Worm (Caenorhabditis elegans) whole organism, L1 larva: ENCODE measurements around the gene pah-1.
A peak's percentile ranks its signal among the peaks of the same experiment; 100 is the strongest.

Experiments used
- C04F5.9 ChIP-seq: sonication (generic microtip); optimal IDR thresholded peaks from 2 replicates; lab custom pipeline; 2016; ENCODE audit warnings: missing genetic modification characterization, missing compliant biosample characterization
- C16A3.4 ChIP-seq: fragments of 150-350 bp; optimal IDR thresholded peaks from 2 replicates; lab custom pipeline; 2014; ENCODE audit warnings: missing biosample characterization, missing genetic modification characterization
- Y116A8C.19 ChIP-seq: sonication (generic microtip); optimal IDR thresholded peaks from 2 replicates; lab custom pipeline; 2016; ENCODE audit warnings: missing compliant biosample characterization, missing genetic modification characterization, borderline replicate concordance
- aha-1 ChIP-seq: fragments of 150-350 bp; optimal IDR thresholded peaks from 2 replicates; lab custom pipeline; 2014; ENCODE audit warnings: missing biosample characterization, missing genetic modification characterization
- alr-1 ChIP-seq: fragments of 200-800 bp; sonication (Bioruptor generic); optimal IDR thresholded peaks from 2 replicates; lab custom pipeline; 2018; ENCODE audit warnings: borderline replicate concordance, mild to moderate bottlenecking, missing genetic modification characterization, missing compliant biosample characterization
- ama-1 ChIP-seq: fragments of 150-350 bp; optimal IDR thresholded peaks from 2 replicates; lab custom pipeline; 2014
- ceh-63 ChIP-seq: fragments of 200-800 bp; sonication (Bioruptor generic); optimal IDR thresholded peaks from 2 replicates; lab custom pipeline; 2018; ENCODE audit warnings: mild to moderate bottlenecking, missing genetic modification characterization, missing compliant biosample characterization
- ceh-8 ChIP-seq: fragments of 200-800 bp; sonication (Bioruptor generic); optimal IDR thresholded peaks from 2 replicates; lab custom pipeline; 2018; ENCODE audit warnings: mild to moderate bottlenecking, missing genetic modification characterization, moderate library complexity, missing compliant biosample characterization
- ceh-82 ChIP-seq, 3 experiments: fragments of 150-350 bp in 1 of 3; sonication (generic microtip) in 2 of 3; optimal IDR thresholded peaks; 2 replicates each; lab custom pipeline; 2014 to 2017; ENCODE audit warnings: missing biosample characterization in 3 of 3, missing genetic modification characterization in 3 of 3
- ceh-90 ChIP-seq: sonication (generic microtip); optimal IDR thresholded peaks from 2 replicates; lab custom pipeline; 2016; ENCODE audit warnings: missing genetic modification characterization, missing compliant biosample characterization
- ces-1 ChIP-seq: fragments of 150-350 bp; optimal IDR thresholded peaks from 2 replicates; lab custom pipeline; 2014; ENCODE audit warnings: missing biosample characterization, missing genetic modification reagents, missing genetic modification characterization
- dpl-1 ChIP-seq, 3 experiments: fragments of 150-350 bp in 2 of 3; sonication (generic microtip) in 1 of 3; optimal IDR thresholded peaks; 2 replicates each; lab custom pipeline; 2014 to 2017; ENCODE audit warnings: missing biosample characterization in 3 of 3, missing genetic modification characterization in 3 of 3, missing genetic modification reagents in 3 of 3
- dsc-1 ChIP-seq: sonication (generic microtip); optimal IDR thresholded peaks from 2 replicates; lab custom pipeline; 2016; ENCODE audit warnings: mild to moderate bottlenecking, missing genetic modification characterization, missing compliant biosample characterization
- efl-1 ChIP-seq, 4 experiments: fragments of 150-350 bp; optimal IDR thresholded peaks in 3 of 4; peaks in 1 of 4; 1 replicate in 1 of 4; 2 replicates in 3 of 4; lab custom pipeline; 2014; ENCODE audit warnings: missing biosample characterization in 2 of 4, missing genetic modification characterization in 2 of 4, missing genetic modification reagents in 2 of 4
- efl-3 ChIP-seq: fragments of 200-800 bp; sonication (Bioruptor generic); optimal IDR thresholded peaks from 2 replicates; lab custom pipeline; 2018; ENCODE audit warnings: mild to moderate bottlenecking, missing genetic modification characterization, missing compliant biosample characterization
- egl-13 ChIP-seq: sonication (generic microtip); optimal IDR thresholded peaks from 2 replicates; lab custom pipeline; 2016; ENCODE audit warnings: missing genotype, missing genetic modification reagents, missing genetic modification characterization, missing compliant biosample characterization
- elt-2 ChIP-seq: sonication (generic microtip); optimal IDR thresholded peaks from 2 replicates; lab custom pipeline; 2016; ENCODE audit warnings: missing genetic modification characterization, mild to moderate bottlenecking, inconsistent platforms, missing compliant biosample characterization, missing genetic modification reagents
- fkh-10 ChIP-seq: sonication (generic microtip); optimal IDR thresholded peaks from 2 replicates; lab custom pipeline; 2017; ENCODE audit warnings: missing biosample characterization, missing genetic modification reagents, missing genetic modification characterization
- fkh-8 ChIP-seq: sonication (generic microtip); optimal IDR thresholded peaks from 2 replicates; lab custom pipeline; 2016; ENCODE audit warnings: mild to moderate bottlenecking, missing genetic modification characterization, missing compliant biosample characterization
- grh-1 ChIP-seq: fragments of 200-800 bp; sonication (Bioruptor generic); IDR thresholded peaks from 2 replicates; pipeline ENCODE4 v1.3.6; 2022; ENCODE audit warnings: missing genetic modification reagents, missing genetic modification characterization, missing compliant biosample characterization
- hlh-4 ChIP-seq: sonication (generic microtip); optimal IDR thresholded peaks from 2 replicates; lab custom pipeline; 2016; ENCODE audit warnings: mild to moderate bottlenecking, missing genetic modification characterization, missing compliant biosample characterization
- hpl-2 ChIP-seq: fragments of 150-350 bp; optimal IDR thresholded peaks from 2 replicates; lab custom pipeline; 2014; ENCODE audit warnings: missing biosample characterization, missing genetic modification reagents, missing genetic modification characterization
- irx-1 ChIP-seq: sonication (generic microtip); optimal IDR thresholded peaks from 2 replicates; lab custom pipeline; 2016; ENCODE audit warnings: missing genetic modification characterization, missing compliant biosample characterization
- isw-1 ChIP-seq: fragments of 200-800 bp; sonication (Bioruptor generic); IDR thresholded peaks from 2 replicates; pipeline ENCODE4 v1.3.6; 2022; ENCODE audit warnings: missing genetic modification characterization, missing compliant biosample characterization
- jun-1 ChIP-seq: fragments of 150-350 bp; optimal IDR thresholded peaks from 2 replicates; lab custom pipeline; 2014; ENCODE audit warnings: missing biosample characterization, missing genetic modification reagents, missing genetic modification characterization
- lin-13 ChIP-seq: fragments of 150-350 bp; optimal IDR thresholded peaks from 2 replicates; lab custom pipeline; 2014; ENCODE audit warnings: missing biosample characterization, missing genetic modification reagents, missing genetic modification characterization
- lin-15B ChIP-seq: fragments of 150-350 bp; sonication (generic microtip); optimal IDR thresholded peaks from 3 replicates; lab custom pipeline; 2014; ENCODE audit warnings: missing biosample characterization, missing genetic modification characterization
- lin-35 ChIP-seq, 2 experiments: fragments of 150-350 bp; optimal IDR thresholded peaks; 2 replicates each; lab custom pipeline; 2014; ENCODE audit warnings: missing biosample characterization in 2 of 2, missing genetic modification characterization in 2 of 2, missing genetic modification reagents in 2 of 2
- lsy-2 ChIP-seq, 2 experiments: fragments of 150-350 bp; optimal IDR thresholded peaks; 2 replicates each; lab custom pipeline; 2014; ENCODE audit warnings: missing biosample characterization in 2 of 2, missing genetic modification characterization in 2 of 2
- mef-2 ChIP-seq: fragments of 150-350 bp; optimal IDR thresholded peaks from 2 replicates; lab custom pipeline; 2014; ENCODE audit warnings: missing biosample characterization, missing genetic modification characterization
- nhr-12 ChIP-seq: sonication (generic microtip); optimal IDR thresholded peaks from 2 replicates; lab custom pipeline; 2017; ENCODE audit warnings: missing biosample characterization, missing genetic modification characterization
- nhr-19 ChIP-seq: fragments of 200-800 bp; sonication (Bioruptor generic); conservative IDR thresholded peaks from 2 replicates; pipeline ENCODE4 v1.3.6; 2022; ENCODE audit warnings: missing genetic modification characterization, missing compliant biosample characterization
- nhr-20 ChIP-seq: sonication (generic microtip); optimal IDR thresholded peaks from 2 replicates; lab custom pipeline; 2016; ENCODE audit warnings: mild to moderate bottlenecking, missing genetic modification characterization, missing compliant biosample characterization
- nhr-28 ChIP-seq: fragments of 150-350 bp; optimal IDR thresholded peaks from 2 replicates; lab custom pipeline; 2014; ENCODE audit warnings: missing biosample characterization, missing genetic modification characterization
- nhr-47 ChIP-seq: sonication (generic microtip); optimal IDR thresholded peaks from 2 replicates; lab custom pipeline; 2016; ENCODE audit warnings: mild to moderate bottlenecking, missing genetic modification characterization, moderate library complexity, missing compliant biosample characterization
- nhr-71 ChIP-seq: sonication (generic microtip); optimal IDR thresholded peaks from 2 replicates; lab custom pipeline; 2016; ENCODE audit warnings: mild to moderate bottlenecking, missing genetic modification characterization, moderate library complexity, missing compliant biosample characterization
- nhr-76 ChIP-seq: sonication (generic microtip); optimal IDR thresholded peaks from 2 replicates; lab custom pipeline; 2017; ENCODE audit warnings: missing biosample characterization, missing genetic modification characterization
- nhr-77 ChIP-seq: fragments of 150-350 bp; optimal IDR thresholded peaks from 2 replicates; lab custom pipeline; 2014; ENCODE audit warnings: missing biosample characterization, missing genetic modification characterization
- nhr-90 ChIP-seq: sonication (generic microtip); optimal IDR thresholded peaks from 2 replicates; lab custom pipeline; 2016; ENCODE audit warnings: mild to moderate bottlenecking, missing genetic modification characterization, missing compliant biosample characterization; ENCODE audit not compliant: poor library complexity
- pax-3 ChIP-seq: fragments of 200-800 bp; sonication (Bioruptor generic); optimal IDR thresholded peaks from 2 replicates; lab custom pipeline; 2018; ENCODE audit warnings: mild to moderate bottlenecking, missing genetic modification characterization, moderate library complexity, missing compliant biosample characterization
- skn-1 ChIP-seq: fragments of 150-350 bp; optimal IDR thresholded peaks from 2 replicates; lab custom pipeline; 2014; ENCODE audit warnings: missing biosample characterization, missing genetic modification characterization
- snu-23 ChIP-seq: sonication (generic microtip); optimal IDR thresholded peaks from 2 replicates; lab custom pipeline; 2016; ENCODE audit warnings: missing genetic modification characterization, missing compliant biosample characterization
- sptf-1 ChIP-seq: fragments of 150-350 bp; optimal IDR thresholded peaks from 2 replicates; lab custom pipeline; 2014; ENCODE audit warnings: missing biosample characterization, missing genetic modification characterization
- tbx-2 ChIP-seq: sonication (generic microtip); optimal IDR thresholded peaks from 2 replicates; lab custom pipeline; 2016; ENCODE audit warnings: missing genetic modification characterization, missing compliant biosample characterization
- tlp-1 ChIP-seq: fragments of 150-350 bp; optimal IDR thresholded peaks from 2 replicates; lab custom pipeline; 2014; ENCODE audit warnings: missing biosample characterization, missing genetic modification characterization
- unc-130 ChIP-seq: fragments of 150-350 bp; optimal IDR thresholded peaks from 2 replicates; lab custom pipeline; 2017; ENCODE audit warnings: missing biosample characterization, missing genetic modification characterization, inconsistent platforms
- unc-30 ChIP-seq: sonication (generic microtip); optimal IDR thresholded peaks from 2 replicates; lab custom pipeline; 2017; ENCODE audit warnings: missing biosample characterization, missing genetic modification characterization
- xbp-1 ChIP-seq: sonication (generic microtip); optimal IDR thresholded peaks from 2 replicates; lab custom pipeline; 2016; ENCODE audit warnings: missing genetic modification characterization, missing compliant biosample characterization
- zag-1 ChIP-seq: fragments of 150-350 bp; optimal IDR thresholded peaks from 2 replicates; lab custom pipeline; 2014; ENCODE audit warnings: missing biosample characterization, missing genetic modification characterization
- zip-4 ChIP-seq: fragments of 200-800 bp; sonication (Bioruptor generic); optimal IDR thresholded peaks from 2 replicates; lab custom pipeline; 2018; ENCODE audit warnings: mild to moderate bottlenecking, missing genetic modification characterization, moderate library complexity, missing compliant biosample characterization
- ztf-11 ChIP-seq, 2 experiments: sonication (generic microtip); optimal IDR thresholded peaks; 2 replicates each; lab custom pipeline; 2016 to 2017; ENCODE audit warnings: missing genetic modification characterization in 2 of 2, missing biosample characterization in 1 of 2, missing compliant biosample characterization in 1 of 2
- ztf-4 ChIP-seq: fragments of 150-350 bp; optimal IDR thresholded peaks from 2 replicates; lab custom pipeline; 2014; ENCODE audit warnings: missing biosample characterization, missing genetic modification characterization

pah-1 gene

DNA sequence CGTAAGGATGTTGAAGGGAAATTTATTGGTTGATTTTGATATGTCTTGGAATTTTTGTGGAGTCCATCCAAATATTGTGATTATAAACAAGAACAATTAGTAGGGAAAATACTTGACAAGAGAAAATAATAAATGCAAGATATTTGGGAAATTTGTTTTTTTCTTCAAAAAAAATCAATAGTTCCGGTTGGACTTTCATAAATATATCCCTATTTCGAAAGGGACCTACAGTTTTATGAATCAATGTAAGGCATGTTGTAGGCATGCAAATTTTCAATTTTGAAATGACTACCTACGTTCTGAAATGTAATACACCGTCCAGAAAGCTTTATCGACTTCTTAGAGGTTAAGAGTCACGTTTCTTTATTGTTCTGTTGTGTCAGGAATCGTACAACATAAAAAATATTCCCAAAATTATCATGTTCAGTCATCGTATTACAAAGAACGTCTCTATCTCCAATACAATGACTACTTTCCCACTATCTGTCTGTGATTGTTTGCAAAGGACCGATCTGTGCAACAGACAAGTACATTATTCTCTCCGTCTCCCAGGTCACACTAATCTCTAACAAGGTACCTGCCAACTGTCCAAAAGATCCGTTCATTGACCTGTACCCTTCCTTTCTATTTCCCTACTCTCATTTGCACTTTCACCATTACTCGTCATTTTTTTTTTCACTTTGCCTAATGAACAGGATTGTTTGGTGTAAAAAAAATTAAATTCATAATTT is 23.2 kb upstream of the pah-1 start, which contains the start of gene F07H5.13 (continued):
- TF ChIP-seq aha-1 (tag; lab: Kevin White, UChicago) (no peak), jun-1 (no peak), ama-1 (lab: Kevin White, UChicago) (peak; percentile 88), snu-23 (no peak), dpl-1 (GFP tag; optimal IDR thresholded peaks at IDR 0.05; lab: Kevin White, UChicago) (no peak), irx-1 (peak; percentile 2), pax-3 (tag; lab: Kevin White, UChicago) (no peak), lin-13 (GFP tag; lab: Kevin White, UChicago) (peak; percentile 19), efl-1 (optimal IDR thresholded peaks at IDR 0.05; lab: Kevin White, UChicago) (no peak), efl-1 (GFP tag; optimal IDR thresholded peaks at IDR 0.05 in 1 of 2; lab: Kevin White, UChicago) (peak in 1 of 2 experiments; percentile 92), unc-130 (tag; lab: Kevin White, UChicago) (no peak), nhr-12 (tag; lab: Kevin White, UChicago) (no peak), egl-13 (tag; lab: Kevin White, UChicago) (no peak), lsy-2 (tag; optimal IDR thresholded peaks at IDR 0.05; lab: Kevin White, UChicago) (peak; percentile 35 to 38), tbx-2 (tag; lab: Kevin White, UChicago) (no peak), fkh-10 (GFP tag; lab: Kevin White, UChicago) (no peak), ces-1 (no peak), elt-2 (peak; percentile 42), ztf-11 (tag; optimal IDR thresholded peaks at IDR 0.05; lab: Kevin White, UChicago) (peak in 1 of 2 experiments; percentile 17), Y116A8C.19 (no peak), hpl-2 (GFP tag; lab: Kevin White, UChicago) (no peak), nhr-90 (tag; lab: Kevin White, UChicago) (peak; percentile 65), C04F5.9 (no peak), C16A3.4 (peak; percentile 8), lin-15B (tag; lab: Kevin White, UChicago) (no peak), tlp-1 (tag; lab: Kevin White, UChicago) (no peak), nhr-20 (tag; lab: Kevin White, UChicago) (peak; percentile 23), xbp-1 (tag; lab: Kevin White, UChicago) (no peak), zag-1 (tag; lab: Kevin White, UChicago) (no peak), zip-4 (GFP tag; lab: Kevin White, UChicago) (peak; percentile 9), alr-1 (tag; lab: Kevin White, UChicago) (no peak), hlh-4 (tag; lab: Kevin White, UChicago) (no peak), ceh-82 (tag; optimal IDR thresholded peaks at IDR 0.05; lab: Kevin White, UChicago) (no peak), nhr-77 (tag; lab: Kevin White, UChicago) (no peak), ceh-63 (GFP tag; lab: Kevin White, UChicago) (no peak), skn-1 (tag; lab: Kevin White, UChicago) (no peak), fkh-8 (tag; lab: Kevin White, UChicago) (no peak), lin-35 (GFP tag; optimal IDR thresholded peaks at IDR 0.05; lab: Kevin White, UChicago) (no peak), efl-3 (GFP tag; lab: Kevin White, UChicago) (no peak), nhr-19 (GFP tag; lab: Robert Waterston, UW) (no peak; the same call in 1 of the 2 replicates), mef-2 (tag; lab: Kevin White, UChicago) (no peak), nhr-47 (tag; lab: Kevin White, UChicago) (peak; percentile 58), ztf-4 (tag; lab: Kevin White, UChicago) (peak; percentile 81), nhr-71 (tag; lab: Kevin White, UChicago) (peak; percentile 54), isw-1 (GFP tag; lab: Robert Waterston, UW) (no peak), grh-1 (GFP tag; lab: Robert Waterston, UW) (no peak), dsc-1 (tag; lab: Kevin White, UChicago) (peak; percentile 22), unc-30 (tag; lab: Kevin White, UChicago) (no peak), sptf-1 (tag; lab: Kevin White, UChicago) (no peak), ceh-8 (GFP tag; lab: Kevin White, UChicago) (no peak), nhr-28 (tag; lab: Kevin White, UChicago) (no peak), ceh-90 (tag; lab: Kevin White, UChicago) (no peak), nhr-76 (tag; lab: Kevin White, UChicago) (no peak)
